Fruit fly (Drosophila melanogaster): ENCODE measurements around the gene Pdh.

dm6 chr3L:16400175-16400574 is 46.1 kb upstream of the Pdh start, which contains the start of gene CG44836:
- TF ChIP-seq psq (optimal IDR thresholded peaks at IDR 0.05), result no peak
- TF ChIP-seq ttk (optimal IDR thresholded peaks at IDR 0.05), result no peak
- no peak for TF ChIP-seq Myc (optimal IDR thresholded peaks at IDR 0.05)
- no peak for TF ChIP-seq Sin3A (optimal IDR thresholded peaks at IDR 0.05)

All from Kc167 (cell line).